Worm (Caenorhabditis elegans) whole organism, L4/young adult: ENCODE data around the gene cec-7.

Experiments used
- W03F9.2 ChIP-seq: fragments of 150-350 bp; optimal IDR thresholded peaks from 2 replicates; lab custom pipeline; 2014; ENCODE audit warnings: missing biosample characterization, missing genetic modification characterization
- dao-5 ChIP-seq: sonication (generic microtip); optimal IDR thresholded peaks from 2 replicates; lab custom pipeline; 2016; ENCODE audit warnings: missing genotype, missing genetic modification characterization, moderate library complexity, missing compliant biosample characterization
- him-1 ChIP-seq: sonication (generic microtip); optimal IDR thresholded peaks from 2 replicates; lab custom pipeline; 2016; ENCODE audit warnings: missing genotype, missing genetic modification reagents, missing genetic modification characterization, missing compliant biosample characterization

DNA sequence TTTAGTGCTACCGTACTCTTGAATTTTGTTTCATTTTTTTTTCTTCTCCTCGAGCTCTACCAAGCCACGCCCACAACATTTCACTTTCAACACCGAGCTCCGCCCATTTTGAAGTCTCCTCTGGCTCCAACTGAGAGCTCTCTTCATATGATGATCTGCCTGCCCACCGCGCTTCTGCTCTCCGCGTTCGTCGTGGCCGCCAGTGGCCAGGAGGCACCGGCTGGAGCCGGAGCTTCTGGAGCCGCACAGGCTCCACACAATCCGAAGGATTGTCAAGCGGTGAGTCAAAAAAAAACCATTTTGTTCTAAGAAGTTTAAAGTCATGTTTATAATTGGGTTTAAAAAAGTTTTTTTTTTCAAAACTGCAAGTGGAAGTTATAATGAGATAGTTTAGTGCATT is 33.0 kb upstream of the cec-7 start, which contains the start of gene flp-14:
- TF ChIP-seq him-1 (no peak), W03F9.2 (tag; lab: Kevin White, UChicago) (no peak), dao-5 (tag; lab: Kevin White, UChicago) (no peak)
